Fruit fly (Drosophila melanogaster) whole organism, embryonic: ENCODE measurements around the gene Xport-B.
A peak's percentile ranks its signal among the peaks of the same experiment; 100 is the strongest.

Source experiments
- Awh ChIP-seq: fragments of 200-800 bp; sonication (Bioruptor generic); IDR thresholded peaks from 2 replicates; pipeline ENCODE4, ENCODE4 v1.3.6; 2022; ENCODE audit warnings: missing biosample characterization, missing genetic modification characterization
- B-H1 ChIP-seq: fragments of 200-800 bp; sonication (Bioruptor generic); IDR thresholded peaks from 3 replicates; pipeline ENCODE4 v1.3.6; 2022; ENCODE audit warnings: missing biosample characterization, missing genetic modification characterization
- BtbVII ChIP-seq: fragments of 200-800 bp; sonication (Bioruptor generic); optimal IDR thresholded peaks from 3 replicates; lab custom pipeline; 2017; ENCODE audit warnings: missing biosample characterization, mild to moderate bottlenecking, missing genetic modification characterization
- CG12155 ChIP-seq: fragments of 200-800 bp; sonication (Bioruptor generic); optimal IDR thresholded peaks from 3 replicates; lab custom pipeline; 2016; ENCODE audit warnings: missing biosample characterization, missing genetic modification characterization
- CG12391 ChIP-seq: fragments of 200-800 bp; sonication (Bioruptor generic); optimal IDR thresholded peaks from 3 replicates; lab custom pipeline; 2018; ENCODE audit warnings: missing biosample characterization, mild to moderate bottlenecking, missing genetic modification characterization, moderate library complexity
- CG13296 ChIP-seq: fragments of 200-800 bp; sonication (Bioruptor generic); optimal IDR thresholded peaks from 3 replicates; lab custom pipeline; 2018; ENCODE audit warnings: missing biosample characterization, mild to moderate bottlenecking, missing genetic modification characterization
- CG14710 ChIP-seq: fragments of 200-800 bp; sonication (Bioruptor generic); optimal IDR thresholded peaks from 3 replicates; lab custom pipeline; 2019; ENCODE audit warnings: missing biosample characterization, mild to moderate bottlenecking, missing genetic modification characterization, moderate library complexity
- CG15269 ChIP-seq: fragments of 200-800 bp; sonication (Bioruptor generic); optimal IDR thresholded peaks from 2 replicates; lab custom pipeline; 2018; ENCODE audit warnings: missing biosample characterization, mild to moderate bottlenecking, missing genetic modification characterization, moderate library complexity
- CG18262 ChIP-seq: fragments of 200-800 bp; optimal IDR thresholded peaks from 3 replicates; lab custom pipeline; 2019; ENCODE audit warnings: missing biosample characterization, mild to moderate bottlenecking, missing genetic modification characterization, moderate library complexity
- CG2116 ChIP-seq: fragments of 200-800 bp; sonication (Bioruptor generic); optimal IDR thresholded peaks from 3 replicates; lab custom pipeline; 2018; ENCODE audit warnings: missing biosample characterization, mild to moderate bottlenecking, missing genetic modification characterization
- CG30403 ChIP-seq: fragments of 200-800 bp; sonication (Bioruptor generic); optimal IDR thresholded peaks from 3 replicates; lab custom pipeline; 2016; ENCODE audit warnings: missing biosample characterization, missing genetic modification characterization
- CG34224 ChIP-seq: fragments of 200-800 bp; sonication (Bioruptor generic); IDR thresholded peaks from 3 replicates; pipeline ENCODE4 v1.3.6; 2022; ENCODE audit warnings: missing biosample characterization, missing genetic modification characterization; ENCODE audit not compliant: partially characterized antibody
- CG3726 ChIP-seq: fragments of 200-800 bp; sonication (Bioruptor generic); IDR thresholded peaks from 3 replicates; pipeline ENCODE4, ENCODE4 v1.3.6; 2022; ENCODE audit warnings: missing biosample characterization, missing genetic modification characterization
- CG3847 ChIP-seq: fragments of 200-800 bp; sonication (Bioruptor generic); IDR thresholded peaks from 2 replicates; pipeline ENCODE4 v1.3.6; 2022; ENCODE audit warnings: missing biosample characterization, missing genetic modification characterization
- CG4617 ChIP-seq: fragments of 200-800 bp; sonication (Bioruptor generic); optimal IDR thresholded peaks from 3 replicates; lab custom pipeline; 2016; ENCODE audit warnings: missing biosample characterization, missing genetic modification characterization, borderline replicate concordance
- CG6791 ChIP-seq: fragments of 200-800 bp; sonication (Bioruptor generic); IDR thresholded peaks from 3 replicates; pipeline ENCODE4 v1.3.6; 2022; ENCODE audit warnings: missing biosample characterization, missing genetic modification characterization; ENCODE audit not compliant: partially characterized antibody
- CG7963 ChIP-seq: fragments of 200-800 bp; sonication (Bioruptor generic); IDR thresholded peaks from 3 replicates; pipeline ENCODE4 v1.3.6; 2022; ENCODE audit warnings: missing biosample characterization, missing genetic modification characterization; ENCODE audit not compliant: partially characterized antibody
- CG8089 ChIP-seq: fragments of 200-800 bp; sonication (Bioruptor generic); optimal IDR thresholded peaks from 3 replicates; lab custom pipeline; 2016; ENCODE audit warnings: missing biosample characterization, missing genetic modification characterization
- CG8359 ChIP-seq: fragments of 200-800 bp; sonication (Bioruptor generic); optimal IDR thresholded peaks from 2 replicates; lab custom pipeline; 2017; ENCODE audit warnings: missing biosample characterization, mild to moderate bottlenecking, missing genetic modification characterization, borderline replicate concordance
- Chrac-16 ChIP-seq: fragments of 200-800 bp; sonication (Bioruptor generic); optimal IDR thresholded peaks from 3 replicates; lab custom pipeline; 2016; ENCODE audit warnings: missing biosample characterization, missing genetic modification characterization
- CkIIα-i1 ChIP-seq: fragments of 200-800 bp; sonication (Bioruptor generic); IDR thresholded peaks from 2 replicates; pipeline ENCODE4 v1.3.6; 2022; ENCODE audit warnings: missing biosample characterization, missing genetic modification characterization
- D19B ChIP-seq: fragments of 200-800 bp; sonication (Bioruptor generic); optimal IDR thresholded peaks from 2 replicates; lab custom pipeline; 2017; ENCODE audit warnings: missing biosample characterization, mild to moderate bottlenecking, missing genetic modification characterization
- Doc3 ChIP-seq: fragments of 200-800 bp; sonication (Bioruptor generic); IDR thresholded peaks from 3 replicates; pipeline ENCODE4 v1.3.6; 2022; ENCODE audit warnings: missing biosample characterization, missing genetic modification characterization; ENCODE audit not compliant: partially characterized antibody
- Drgx ChIP-seq: fragments of 200-800 bp; sonication (Bioruptor generic); IDR thresholded peaks from 2 replicates; pipeline ENCODE4 v1.3.6; 2022; ENCODE audit warnings: missing biosample characterization, missing genetic modification characterization
- HHEX ChIP-seq: fragments of 200-800 bp; sonication (Bioruptor generic); optimal IDR thresholded peaks from 3 replicates; lab custom pipeline; 2017; ENCODE audit warnings: missing biosample characterization, mild to moderate bottlenecking, missing genetic modification characterization, missing genetic modification reagents
- PHDP ChIP-seq: fragments of 200-800 bp; sonication (Bioruptor generic); optimal IDR thresholded peaks from 3 replicates; lab custom pipeline; 2018; ENCODE audit warnings: missing biosample characterization, mild to moderate bottlenecking, missing genetic modification characterization, moderate library complexity
- Rx ChIP-seq: fragments of 200-800 bp; sonication (Bioruptor generic); IDR thresholded peaks from 2 replicates; pipeline ENCODE4 v1.3.6; 2022; ENCODE audit warnings: missing biosample characterization, missing genetic modification characterization
- amos ChIP-seq: fragments of 200-800 bp; sonication (Bioruptor generic); IDR thresholded peaks from 2 replicates; pipeline ENCODE4 v1.3.6; 2022; ENCODE audit warnings: missing biosample characterization, missing genetic modification characterization; ENCODE audit not compliant: partially characterized antibody
- aop ChIP-seq: fragments of 200-800 bp; sonication (Bioruptor generic); IDR thresholded peaks from 2 replicates; pipeline ENCODE4 v1.3.6; 2022; ENCODE audit warnings: missing biosample characterization, missing genetic modification characterization
- ato ChIP-seq: fragments of 200-800 bp; sonication (Bioruptor generic); IDR thresholded peaks from 2 replicates; pipeline ENCODE4 v1.3.6; 2022; ENCODE audit warnings: missing biosample characterization, missing genetic modification characterization; ENCODE audit not compliant: partially characterized antibody
- bbx ChIP-seq: fragments of 200-800 bp; sonication (Bioruptor generic); IDR thresholded peaks from 2 replicates; pipeline ENCODE4 v1.3.6; 2022; ENCODE audit warnings: missing biosample characterization, missing genetic modification characterization; ENCODE audit not compliant: partially characterized antibody
- bcd ChIP-seq: fragments of 200-800 bp; sonication (Bioruptor generic); optimal IDR thresholded peaks from 2 replicates; lab custom pipeline; 2017; ENCODE audit warnings: missing biosample characterization, mild to moderate bottlenecking, missing genetic modification characterization
- cas ChIP-seq: fragments of 200-800 bp; sonication (Bioruptor generic); IDR thresholded peaks from 2 replicates; pipeline ENCODE4 v1.3.6; 2022; ENCODE audit warnings: missing biosample characterization, missing genetic modification characterization
- chinmo ChIP-seq: fragments of 200-800 bp; sonication (Bioruptor generic); IDR thresholded peaks from 4 replicates; pipeline ENCODE4 v1.3.6; 2022; ENCODE audit warnings: missing biosample characterization, missing genetic modification characterization; ENCODE audit not compliant: partially characterized antibody
- disco-r ChIP-seq: fragments of 200-800 bp; sonication (Bioruptor generic); optimal IDR thresholded peaks from 2 replicates; lab custom pipeline; 2016; ENCODE audit warnings: missing biosample characterization, missing genetic modification characterization
- dmrt11E ChIP-seq: fragments of 200-800 bp; sonication (Bioruptor generic); optimal IDR thresholded peaks from 3 replicates; lab custom pipeline; 2018; ENCODE audit warnings: missing biosample characterization, mild to moderate bottlenecking, missing genetic modification characterization, moderate library complexity
- dmrt99B ChIP-seq: fragments of 200-800 bp; sonication (Bioruptor generic); optimal IDR thresholded peaks from 2 replicates; lab custom pipeline; 2018; ENCODE audit warnings: missing biosample characterization, mild to moderate bottlenecking, missing genetic modification characterization, moderate library complexity
- ftz-f1 ChIP-seq: fragments of 200-800 bp; sonication (Bioruptor generic); optimal IDR thresholded peaks from 2 replicates; lab custom pipeline; 2016; ENCODE audit warnings: missing biosample characterization, missing genetic modification characterization
- nau ChIP-seq: fragments of 200-800 bp; sonication (Bioruptor generic); optimal IDR thresholded peaks from 3 replicates; lab custom pipeline; 2017; ENCODE audit warnings: missing biosample characterization, mild to moderate bottlenecking, missing genetic modification characterization, missing genetic modification reagents
- ro ChIP-seq: fragments of 200-800 bp; sonication (Bioruptor generic); IDR thresholded peaks from 2 replicates; pipeline ENCODE4 v1.3.6; 2022; ENCODE audit warnings: missing biosample characterization, missing genetic modification characterization
- row ChIP-seq: fragments of 200-800 bp; sonication (Bioruptor generic); IDR thresholded peaks from 3 replicates; pipeline ENCODE4 v1.3.6; 2022; ENCODE audit warnings: missing biosample characterization, missing genetic modification characterization
- sens ChIP-seq: fragments of 200-800 bp; sonication (Bioruptor generic); peaks from one replicate; lab custom pipeline; 2016; ENCODE audit warnings: missing biosample characterization, missing genetic modification characterization
- shn ChIP-seq: fragments of 200-800 bp; sonication (Bioruptor generic); optimal IDR thresholded peaks from 3 replicates; lab custom pipeline; 2016; ENCODE audit warnings: missing biosample characterization, missing genetic modification characterization
- sr ChIP-seq: fragments of 200-800 bp; sonication (Bioruptor generic); IDR thresholded peaks from 3 replicates; pipeline ENCODE4 v1.3.6; 2022; ENCODE audit warnings: missing biosample characterization, missing genetic modification characterization
- stwl ChIP-seq: fragments of 200-800 bp; sonication (Bioruptor generic); optimal IDR thresholded peaks from 3 replicates; lab custom pipeline; 2018; ENCODE audit warnings: missing biosample characterization, mild to moderate bottlenecking, missing genetic modification characterization, moderate library complexity
- sug ChIP-seq: fragments of 200-800 bp; optimal IDR thresholded peaks from 2 replicates; lab custom pipeline; 2019; ENCODE audit warnings: missing biosample characterization, mild to moderate bottlenecking, missing genetic modification characterization, moderate library complexity
- tap ChIP-seq: fragments of 200-800 bp; optimal IDR thresholded peaks from 3 replicates; lab custom pipeline; 2019; ENCODE audit warnings: missing biosample characterization, mild to moderate bottlenecking, missing genetic modification characterization, moderate library complexity
- yki ChIP-seq: fragments of >200 bp; optimal IDR thresholded peaks from 3 replicates; lab custom pipeline; 2018
- z ChIP-seq: fragments of 200-800 bp; sonication (Bioruptor generic); IDR thresholded peaks from 3 replicates; pipeline ENCODE4 v1.3.6; 2022; ENCODE audit warnings: missing biosample characterization, missing genetic modification characterization

Xport-B gene

dm6 chr3R:19890340-19890998 is 24.7 kb downstream of the Xport-B start, which contains the start of gene CG4733 (continued):
- TF ChIP-seq CG8089 (GFP tag; lab: Kevin White, UChicago): no peak
- TF ChIP-seq Awh (GFP tag; lab: Robert Waterston, UW): no peak
- no peak for TF ChIP-seq Rx (GFP tag; lab: Robert Waterston, UW)
- TF ChIP-seq ftz-f1 (GFP tag; lab: Kevin White, UChicago): no peak
- 0 out of 2 replicates have a peak, but pooled peaks have one; percentile 23 for TF ChIP-seq cas (GFP tag; lab: Robert Waterston, UW)
- peak; percentile 5 for TF ChIP-seq shn (GFP tag; lab: Kevin White, UChicago)
- peak; percentile 91 for TF ChIP-seq row (GFP tag; lab: Robert Waterston, UW)
- TF ChIP-seq CG7963 (GFP tag; lab: Robert Waterston, UW): no peak
- TF ChIP-seq dmrt11E: peak; percentile 49
- TF ChIP-seq CG30403 (GFP tag; lab: Kevin White, UChicago): peak; percentile 31
- peak; percentile 14 for TF ChIP-seq CG15269 (tag; lab: Kevin White, UChicago)
- TF ChIP-seq CG8359: no peak
- TF ChIP-seq PHDP (tag; lab: Kevin White, UChicago): peak; percentile 10
- TF ChIP-seq CG13296 (GFP tag; lab: Kevin White, UChicago): no peak
- peak; percentile 27; the same call in 1 of the 3 replicates for TF ChIP-seq CG6791 (GFP tag; lab: Robert Waterston, UW)
- no peak for TF ChIP-seq ro
- peak; percentile 43 for TF ChIP-seq CG18262 (tag; lab: Kevin White, UChicago)
- 0 out of 2 replicates have a peak, but pooled peaks have one; percentile 7 for TF ChIP-seq ato (GFP tag; lab: Robert Waterston, UW)
- TF ChIP-seq nau (GFP tag; lab: Kevin White, UChicago): no peak
- TF ChIP-seq HHEX (GFP tag; lab: Kevin White, UChicago): peak; percentile 30
- TF ChIP-seq bbx (GFP tag; lab: Robert Waterston, UW): 0 out of 2 replicates have a peak, but pooled peaks have one; percentile 17
- peak; percentile 18 for TF ChIP-seq CG12391
- TF ChIP-seq chinmo (GFP tag; lab: Robert Waterston, UW): peak; percentile 96
- peak; percentile 57 for TF ChIP-seq sens
- TF ChIP-seq CG12155 (GFP tag; lab: Kevin White, UChicago): peak; percentile 3
- TF ChIP-seq sr (GFP tag; lab: Robert Waterston, UW): peak; percentile 66; the same call in 1 of the 3 replicates
- no peak for TF ChIP-seq CkIIα-i1 (GFP tag; lab: Robert Waterston, UW)
- TF ChIP-seq Chrac-16 (GFP tag; lab: Kevin White, UChicago): peak; percentile 1
- TF ChIP-seq Doc3: no peak
- TF ChIP-seq yki: no peak
- TF ChIP-seq Drgx (GFP tag; lab: Robert Waterston, UW): peak; percentile 49
- TF ChIP-seq CG4617 (GFP tag; lab: Kevin White, UChicago): no peak
- TF ChIP-seq CG3847 (GFP tag; lab: Robert Waterston, UW): 0 out of 2 replicates have a peak, but pooled peaks have one; percentile 13
- no peak for TF ChIP-seq D19B (GFP tag; lab: Kevin White, UChicago)
- no peak for TF ChIP-seq tap (tag; lab: Kevin White, UChicago)
- peak; percentile 8 for TF ChIP-seq CG14710 (tag; lab: Kevin White, UChicago)
- 0 out of 3 replicates have a peak, but pooled peaks have one; percentile 15 for TF ChIP-seq CG34224
- peak; percentile 15; the same call in 1 of the 3 replicates for TF ChIP-seq z
- no peak for TF ChIP-seq BtbVII
- no peak for TF ChIP-seq CG2116 (GFP tag; lab: Kevin White, UChicago)
- no peak for TF ChIP-seq CG3726 (GFP tag; lab: Robert Waterston, UW)
- peak; percentile 22; the same call in 1 of the 2 replicates for TF ChIP-seq amos (GFP tag; lab: Robert Waterston, UW)
- no peak for TF ChIP-seq B-H1
- TF ChIP-seq bcd (GFP tag; lab: Kevin White, UChicago): peak; percentile 31
- TF ChIP-seq dmrt99B: peak; percentile 0
- no peak for TF ChIP-seq stwl (tag; lab: Kevin White, UChicago)
- no peak for TF ChIP-seq aop
- peak; percentile 58 for TF ChIP-seq sug
- TF ChIP-seq disco-r: no peak
